Worm (Caenorhabditis elegans) whole organism, late embryonic: ENCODE results near the gene T13F2.2.

Experiments used
- C08G9.2 ChIP-seq: sonication (generic microtip); optimal IDR thresholded peaks from 2 replicates; lab custom pipeline; 2016; ENCODE audit warnings: mild to moderate bottlenecking, missing genetic modification characterization, moderate library complexity, missing compliant biosample characterization
- K02D7.2 ChIP-seq: sonication (generic microtip); optimal IDR thresholded peaks from 2 replicates; lab custom pipeline; 2017; ENCODE audit warnings: mild to moderate bottlenecking, missing genetic modification characterization, missing compliant biosample characterization
- T23F11.4 ChIP-seq: fragments of 200-800 bp; sonication (Bioruptor generic); optimal IDR thresholded peaks from 2 replicates; lab custom pipeline; 2018; ENCODE audit warnings: mild to moderate bottlenecking, missing genetic modification characterization, missing compliant biosample characterization
- Y22D7AL.16 ChIP-seq: sonication (generic microtip); optimal IDR thresholded peaks from 2 replicates; lab custom pipeline; 2016; ENCODE audit warnings: missing genetic modification characterization, missing compliant biosample characterization
- ahr-1 ChIP-seq: sonication (generic microtip); optimal IDR thresholded peaks from 2 replicates; lab custom pipeline; 2016; ENCODE audit warnings: missing genetic modification characterization, missing compliant biosample characterization
- ama-1 ChIP-seq: fragments of 150-350 bp; optimal IDR thresholded peaks from 2 replicates; lab custom pipeline; 2014
- ceh-14 ChIP-seq: sonication (generic microtip); optimal IDR thresholded peaks from 2 replicates; lab custom pipeline; 2016; ENCODE audit warnings: missing genotype, missing genetic modification characterization, missing compliant biosample characterization
- ceh-18 ChIP-seq: sonication (generic microtip); optimal IDR thresholded peaks from 2 replicates; lab custom pipeline; 2016; ENCODE audit warnings: missing genetic modification characterization, missing compliant biosample characterization
- ceh-2 ChIP-seq: sonication (generic microtip); optimal IDR thresholded peaks from 2 replicates; lab custom pipeline; 2016; ENCODE audit warnings: missing genotype, missing genetic modification characterization, missing compliant biosample characterization
- ceh-22 ChIP-seq: sonication (generic microtip); optimal IDR thresholded peaks from 2 replicates; lab custom pipeline; 2017; ENCODE audit warnings: missing biosample characterization, missing genetic modification characterization
- ceh-24 ChIP-seq: sonication (generic microtip); optimal IDR thresholded peaks from 2 replicates; lab custom pipeline; 2016; ENCODE audit warnings: mild to moderate bottlenecking, missing genetic modification characterization, missing compliant biosample characterization
- ceh-31 ChIP-seq: sonication (generic microtip); optimal IDR thresholded peaks from 2 replicates; lab custom pipeline; 2016; ENCODE audit warnings: missing genetic modification characterization, missing compliant biosample characterization
- ceh-34 ChIP-seq: sonication (generic microtip); optimal IDR thresholded peaks from 2 replicates; lab custom pipeline; 2016; ENCODE audit warnings: mild to moderate bottlenecking, missing genetic modification characterization, missing compliant biosample characterization
- ceh-45 ChIP-seq: fragments of 200-800 bp; sonication (Bioruptor generic); IDR thresholded peaks from 2 replicates; pipeline ENCODE4 v1.3.6; 2022; ENCODE audit warnings: missing genetic modification reagents, missing genetic modification characterization, missing compliant biosample characterization
- ceh-6 ChIP-seq: fragments of 200-800 bp; sonication (Bioruptor generic); optimal IDR thresholded peaks from 2 replicates; lab custom pipeline; 2018; ENCODE audit warnings: mild to moderate bottlenecking, missing genetic modification characterization, missing compliant biosample characterization
- dmd-4 ChIP-seq: sonication (generic microtip); optimal IDR thresholded peaks from 2 replicates; lab custom pipeline; 2016; ENCODE audit warnings: borderline replicate concordance, missing genetic modification characterization, missing compliant biosample characterization
- dve-1 ChIP-seq: sonication (generic microtip); optimal IDR thresholded peaks from 2 replicates; lab custom pipeline; 2017; ENCODE audit warnings: antibody characterized with exemption, mild to moderate bottlenecking, missing genetic modification characterization, missing compliant biosample characterization
- ets-4 ChIP-seq: sonication (generic microtip); optimal IDR thresholded peaks from 2 replicates; lab custom pipeline; 2016; ENCODE audit warnings: missing genetic modification characterization, missing compliant biosample characterization
- eyg-1 ChIP-seq: sonication (generic microtip); optimal IDR thresholded peaks from 2 replicates; lab custom pipeline; 2016; ENCODE audit warnings: missing genotype, missing genetic modification characterization, missing compliant biosample characterization
- fkh-10 ChIP-seq: fragments of 150-350 bp; optimal IDR thresholded peaks from 2 replicates; lab custom pipeline; 2014; ENCODE audit warnings: missing biosample characterization, missing genetic modification reagents, missing genetic modification characterization
- hlh-15 ChIP-seq: sonication (generic microtip); optimal IDR thresholded peaks from 2 replicates; lab custom pipeline; 2016; ENCODE audit warnings: missing genetic modification characterization, missing compliant biosample characterization
- hlh-30 ChIP-seq: sonication (generic microtip); optimal IDR thresholded peaks from 2 replicates; lab custom pipeline; 2017; ENCODE audit warnings: antibody characterized with exemption, missing genetic modification characterization, missing compliant biosample characterization; ENCODE audit not compliant: insufficient read depth
- lim-6 ChIP-seq: sonication (generic microtip); optimal IDR thresholded peaks from 2 replicates; lab custom pipeline; 2016; ENCODE audit warnings: missing genetic modification characterization, missing compliant biosample characterization
- lin-11 ChIP-seq: fragments of 200-800 bp; sonication (Bioruptor generic); optimal IDR thresholded peaks from 2 replicates; lab custom pipeline; 2018; ENCODE audit warnings: mild to moderate bottlenecking, missing genetic modification characterization, missing compliant biosample characterization
- mec-3 ChIP-seq: sonication (generic microtip); optimal IDR thresholded peaks from 2 replicates; lab custom pipeline; 2016; ENCODE audit warnings: borderline replicate concordance, missing genetic modification characterization, missing compliant biosample characterization
- nfya-1 ChIP-seq: sonication (generic microtip); optimal IDR thresholded peaks from 2 replicates; lab custom pipeline; 2017; ENCODE audit warnings: missing genetic modification characterization, mild to moderate bottlenecking, missing compliant biosample characterization, antibody characterized with exemption, moderate library complexity
- nhr-11 ChIP-seq: fragments of 150-350 bp; optimal IDR thresholded peaks from 2 replicates; lab custom pipeline; 2014; ENCODE audit warnings: missing biosample characterization, missing genetic modification characterization
- nhr-232 ChIP-seq: sonication (generic microtip); optimal IDR thresholded peaks from 2 replicates; lab custom pipeline; 2016; ENCODE audit warnings: missing genetic modification characterization, missing compliant biosample characterization
- odd-2 ChIP-seq: sonication (generic microtip); optimal IDR thresholded peaks from 2 replicates; lab custom pipeline; 2017; ENCODE audit warnings: antibody characterized with exemption, mild to moderate bottlenecking, missing genetic modification characterization, missing compliant biosample characterization
- pag-3 ChIP-seq: sonication (generic microtip); optimal IDR thresholded peaks from 2 replicates; lab custom pipeline; 2016; ENCODE audit warnings: missing compliant biosample characterization, missing genetic modification characterization, borderline replicate concordance
- pha-2 ChIP-seq: sonication (generic microtip); optimal IDR thresholded peaks from 2 replicates; lab custom pipeline; 2017; ENCODE audit warnings: mild to moderate bottlenecking, missing genetic modification characterization, missing compliant biosample characterization
- pqm-1 ChIP-seq: sonication (generic microtip); optimal IDR thresholded peaks from 2 replicates; lab custom pipeline; 2016; ENCODE audit warnings: missing genetic modification characterization, missing compliant biosample characterization
- pros-1 ChIP-seq: fragments of 150-350 bp; optimal IDR thresholded peaks from 2 replicates; lab custom pipeline; 2014; ENCODE audit warnings: missing biosample characterization, missing genetic modification reagents, missing genetic modification characterization
- ref-2 ChIP-seq: sonication (generic microtip); optimal IDR thresholded peaks from 2 replicates; lab custom pipeline; 2016; ENCODE audit warnings: missing genetic modification characterization, missing compliant biosample characterization
- sox-2 ChIP-seq: fragments of 200-800 bp; sonication (Bioruptor generic); IDR thresholded peaks from 2 replicates; pipeline ENCODE4 v1.3.6; 2022; ENCODE audit warnings: missing genetic modification reagents, missing genetic modification characterization, missing compliant biosample characterization
- sox-4 ChIP-seq: sonication (generic microtip); optimal IDR thresholded peaks from 2 replicates; lab custom pipeline; 2017; ENCODE audit warnings: mild to moderate bottlenecking, missing genetic modification characterization, inconsistent platforms, missing compliant biosample characterization
- syd-9 ChIP-seq: sonication (generic microtip); optimal IDR thresholded peaks from 2 replicates; lab custom pipeline; 2016; ENCODE audit warnings: mild to moderate bottlenecking, missing genetic modification characterization, moderate library complexity, missing compliant biosample characterization
- tbx-2 ChIP-seq: sonication (generic microtip); optimal IDR thresholded peaks from 2 replicates; lab custom pipeline; 2016; ENCODE audit warnings: missing genetic modification characterization, missing compliant biosample characterization
- tbx-7 ChIP-seq: sonication (generic microtip); optimal IDR thresholded peaks from 2 replicates; lab custom pipeline; 2016; ENCODE audit warnings: missing genotype, missing genetic modification characterization, missing compliant biosample characterization
- ttx-3 ChIP-seq: sonication (generic microtip); optimal IDR thresholded peaks from 2 replicates; lab custom pipeline; 2016; ENCODE audit warnings: missing genetic modification reagents, missing genetic modification characterization, missing compliant biosample characterization
- unc-42 ChIP-seq: sonication (generic microtip); optimal IDR thresholded peaks from 2 replicates; lab custom pipeline; 2016; ENCODE audit warnings: missing genotype, missing genetic modification characterization, missing compliant biosample characterization
- unc-55 ChIP-seq: sonication (generic microtip); optimal IDR thresholded peaks from 2 replicates; lab custom pipeline; 2017; ENCODE audit warnings: missing biosample characterization, missing genetic modification reagents, missing genetic modification characterization

T13F2.2 gene

DNA sequence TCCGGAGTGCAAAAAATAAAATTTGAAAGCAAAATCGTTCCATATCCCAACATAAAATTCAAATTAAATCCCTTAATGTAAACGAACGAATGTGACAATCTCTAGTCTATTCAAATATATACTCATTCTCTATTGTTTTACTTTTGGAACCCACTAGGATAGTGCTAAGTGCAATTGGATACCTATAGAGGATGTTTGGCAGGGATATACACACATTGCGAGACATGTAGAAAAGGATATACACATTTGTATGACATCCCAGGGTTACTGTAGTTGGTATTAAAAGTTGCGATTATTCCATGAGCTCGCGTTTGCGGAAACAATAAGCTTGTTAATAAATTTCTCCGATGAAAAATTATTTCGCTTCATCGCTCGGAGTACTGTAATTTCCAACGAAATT is 23.7 kb downstream of the T13F2.2 start:
- TF ChIP-seq sox-2 (GFP tag; lab: Robert Waterston, UW) (peak; percentile 15; the same call in 1 of the 2 replicates), tbx-2 (tag; lab: Kevin White, UChicago) (no peak), nhr-11 (tag; lab: Kevin White, UChicago) (no peak), odd-2 (tag; lab: Kevin White, UChicago) (no peak), hlh-15 (tag; lab: Kevin White, UChicago) (no peak), dve-1 (tag; lab: Kevin White, UChicago) (no peak), eyg-1 (tag; lab: Kevin White, UChicago) (no peak), ahr-1 (no peak), pag-3 (tag; lab: Kevin White, UChicago) (no peak), pha-2 (peak; percentile 3), fkh-10 (GFP tag; lab: Kevin White, UChicago) (no peak), ceh-34 (tag; lab: Kevin White, UChicago) (peak; percentile 35), ceh-45 (GFP tag; lab: Robert Waterston, UW) (no peak), ceh-6 (GFP tag; lab: Kevin White, UChicago) (no peak), ceh-18 (no peak), tbx-7 (tag; lab: Kevin White, UChicago) (no peak), ttx-3 (no peak), ceh-22 (tag; lab: Kevin White, UChicago) (no peak), ama-1 (lab: Kevin White, UChicago) (peak; percentile 88), K02D7.2 (tag; lab: Kevin White, UChicago) (no peak), unc-42 (tag; lab: Kevin White, UChicago) (no peak), C08G9.2 (tag; lab: Kevin White, UChicago) (no peak), sox-4 (tag; lab: Kevin White, UChicago) (no peak), unc-55 (GFP tag; lab: Kevin White, UChicago) (no peak), lin-11 (no peak), T23F11.4 (no peak), syd-9 (tag; lab: Kevin White, UChicago) (no peak), pqm-1 (tag; lab: Kevin White, UChicago) (no peak), mec-3 (tag; lab: Kevin White, UChicago) (no peak), ceh-14 (tag; lab: Kevin White, UChicago) (no peak), ref-2 (tag; lab: Kevin White, UChicago) (no peak), dmd-4 (tag; lab: Kevin White, UChicago) (no peak), Y22D7AL.16 (no peak), ceh-24 (tag; lab: Kevin White, UChicago) (no peak)

DNA sequence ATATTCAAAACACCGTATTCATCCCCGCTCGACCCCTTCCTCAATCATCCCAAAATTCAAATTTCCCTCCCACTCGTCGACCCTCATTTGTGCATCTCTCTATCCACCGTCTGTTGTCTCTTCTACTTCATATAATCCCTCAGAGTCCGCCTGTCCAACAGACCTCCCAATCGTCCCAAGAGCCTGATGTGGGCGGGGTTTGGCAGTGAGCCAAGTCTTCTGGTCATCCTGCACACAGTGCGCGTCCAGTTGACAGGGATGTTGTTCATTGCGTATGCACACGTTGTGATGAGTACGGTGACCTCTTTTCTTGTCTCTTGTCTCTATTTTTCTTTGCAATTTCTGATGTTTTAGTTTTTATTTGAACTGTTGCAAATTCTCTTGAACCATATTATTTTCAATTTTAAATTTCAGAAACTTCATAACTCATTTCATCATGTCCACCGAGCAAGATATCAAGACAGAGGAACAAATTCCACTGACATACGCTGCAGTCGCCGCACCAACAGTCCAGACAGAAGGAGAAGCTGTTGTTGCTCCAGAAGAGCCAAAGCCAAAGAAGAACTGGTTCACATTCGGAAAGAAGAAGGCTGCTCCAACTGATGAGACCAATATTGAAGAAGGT is 24.9 kb downstream of the T13F2.2 start, which contains the start of gene cav-1:
TSS of gene cav-1 (plus strand) at position 415 of the 625 bp plus-strand sequence.
- TF ChIP-seq hlh-30 (tag; lab: Kevin White, UChicago) (no peak), ref-2 (tag; lab: Kevin White, UChicago) (peak; percentile 47), lim-6 (tag; lab: Kevin White, UChicago) (no peak), ceh-14 (tag; lab: Kevin White, UChicago) (no peak), sox-2 (GFP tag; lab: Robert Waterston, UW) (no peak), nhr-232 (tag; lab: Kevin White, UChicago) (no peak), ama-1 (lab: Kevin White, UChicago) (peak; percentile 58), tbx-2 (tag; lab: Kevin White, UChicago) (peak; percentile 31), eyg-1 (tag; lab: Kevin White, UChicago) (no peak), nfya-1 (tag; lab: Kevin White, UChicago) (peak; percentile 58), ets-4 (no peak), ceh-2 (no peak), unc-55 (GFP tag; lab: Kevin White, UChicago) (peak; percentile 52), pros-1 (no peak), pha-2 (no peak), ceh-31 (tag; lab: Kevin White, UChicago) (peak; percentile 53)
